Worm (Caenorhabditis elegans) whole organism, early embryonic: ENCODE measurements around the gene fbxa-112.

Experiments
- B0310.2 ChIP-seq: sonication (generic microtip); optimal IDR thresholded peaks from 2 replicates; lab custom pipeline; 2016; ENCODE audit warnings: mild to moderate bottlenecking, missing genetic modification characterization, missing compliant biosample characterization
- ama-1 ChIP-seq: fragments of 150-350 bp; optimal IDR thresholded peaks from 2 replicates; lab custom pipeline; 2014
- ceh-13 ChIP-seq: fragments of 200-800 bp; sonication (Bioruptor generic); optimal IDR thresholded peaks from 2 replicates; lab custom pipeline; 2018; ENCODE audit warnings: mild to moderate bottlenecking, missing genetic modification characterization, missing compliant biosample characterization
- flt-1 ChIP-seq: fragments of 200-800 bp; sonication (Bioruptor generic); IDR thresholded peaks from 2 replicates; pipeline ENCODE4 v1.3.6; 2022; ENCODE audit warnings: missing genetic modification characterization, missing compliant biosample characterization
- hmbx-1 ChIP-seq: sonication (generic microtip); optimal IDR thresholded peaks from 2 replicates; lab custom pipeline; 2016; ENCODE audit warnings: mild to moderate bottlenecking, missing genetic modification characterization, missing compliant biosample characterization
- hmg-4 ChIP-seq: fragments of 200-800 bp; sonication (Bioruptor generic); optimal IDR thresholded peaks from 2 replicates; lab custom pipeline; 2018; ENCODE audit warnings: mild to moderate bottlenecking, missing genetic modification characterization, missing compliant biosample characterization
- hnd-1 ChIP-seq: sonication (generic microtip); optimal IDR thresholded peaks from 2 replicates; lab custom pipeline; 2016; ENCODE audit warnings: missing genetic modification characterization, missing compliant biosample characterization
- pes-1 ChIP-seq: fragments of 200-800 bp; sonication (Bioruptor generic); IDR thresholded peaks from 2 replicates; pipeline ENCODE4 v1.3.6; 2022; ENCODE audit warnings: missing genetic modification reagents, missing genetic modification characterization, missing compliant biosample characterization
- scrt-1 ChIP-seq: fragments of 200-800 bp; sonication (Bioruptor generic); IDR thresholded peaks from 2 replicates; pipeline ENCODE4 v1.3.6; 2022; ENCODE audit warnings: missing genetic modification characterization, missing compliant biosample characterization
- sea-1 ChIP-seq: fragments of 200-800 bp; sonication (Bioruptor generic); conservative IDR thresholded peaks from 2 replicates; pipeline ENCODE4 v1.3.6; 2022; ENCODE audit warnings: missing genetic modification characterization, missing compliant biosample characterization
- tbx-11 ChIP-seq: fragments of 200-800 bp; sonication (Bioruptor generic); IDR thresholded peaks from 2 replicates; pipeline ENCODE4 v1.3.6; 2022; ENCODE audit warnings: missing genetic modification characterization, missing compliant biosample characterization
- tbx-37 ChIP-seq: fragments of 200-800 bp; sonication (Bioruptor generic); conservative IDR thresholded peaks from 2 replicates; pipeline ENCODE4 v1.3.6; 2022; ENCODE audit warnings: missing genetic modification reagents, missing genetic modification characterization, missing compliant biosample characterization

- TF ChIP-seq ama-1 (lab: Kevin White, UChicago), result no peak
- no peak for TF ChIP-seq hmg-4
- TF ChIP-seq B0310.2 (tag; lab: Kevin White, UChicago), result no peak
- TF ChIP-seq pes-1 (GFP tag; lab: Robert Waterston, UW), result no peak
- TF ChIP-seq ceh-13 (GFP tag; lab: Kevin White, UChicago), result no peak
- TF ChIP-seq sea-1, result no peak
- no peak for TF ChIP-seq tbx-37 (GFP tag; lab: Robert Waterston, UW)
- no peak for TF ChIP-seq tbx-11
- no peak for TF ChIP-seq flt-1 (GFP tag; lab: Robert Waterston, UW)
- TF ChIP-seq hnd-1, result no peak
- TF ChIP-seq scrt-1 (GFP tag; lab: Robert Waterston, UW), result no peak
- no peak for TF ChIP-seq hmbx-1 (tag; lab: Kevin White, UChicago)
Observed at ce11 chrV:16921952-16922351, 26.0 kb downstream of the fbxa-112 start, which contains the start of gene Y102A5C.4.
